Fruit fly (Drosophila melanogaster): ENCODE measurements around the gene bves.

DNA sequence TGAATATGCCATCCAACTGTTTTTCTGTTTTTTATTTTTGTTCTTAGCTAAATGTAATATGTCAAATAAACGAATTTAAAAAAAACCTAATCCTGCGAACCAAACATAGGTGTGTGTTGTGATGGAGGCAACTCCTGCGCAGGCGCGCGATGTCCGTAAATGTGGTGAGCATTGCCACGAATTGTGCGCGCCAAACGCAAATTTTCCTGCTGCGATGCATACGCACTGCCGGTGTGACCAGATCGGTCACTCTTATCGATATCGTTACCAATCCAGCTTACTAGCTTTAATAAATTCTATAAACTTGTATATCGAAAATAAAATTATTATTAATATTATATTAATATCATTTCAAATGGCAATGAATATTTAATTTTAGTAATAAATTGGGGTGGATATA is 19.1 kb upstream of the bves start:
- TF ChIP-seq psq (optimal IDR thresholded peaks at IDR 0.05) (no peak), usp (GFP tag; optimal IDR thresholded peaks at IDR 0.05) (no peak), EcR (GFP tag; optimal IDR thresholded peaks at IDR 0.05) (no peak), Dll (optimal IDR thresholded peaks at IDR 0.05) (no peak), pan (optimal IDR thresholded peaks at IDR 0.05) (no peak)
